Worm (Caenorhabditis elegans) whole organism, midembryonic: ENCODE results near the gene M110.9.

Experiments used
- T22C8.4 ChIP-seq: fragments of 200-800 bp; sonication (Bioruptor generic); IDR thresholded peaks from 2 replicates; pipeline ENCODE4 v1.3.6; 2022; ENCODE audit warnings: missing genetic modification characterization, missing compliant biosample characterization
- cog-1 ChIP-seq: sonication (generic microtip); optimal IDR thresholded peaks from 2 replicates; lab custom pipeline; 2016; ENCODE audit warnings: missing genetic modification characterization, missing compliant biosample characterization
- flt-1 ChIP-seq: fragments of 200-800 bp; sonication (Bioruptor generic); IDR thresholded peaks from 2 replicates; pipeline ENCODE4 v1.3.6; 2022; ENCODE audit warnings: missing genetic modification characterization, missing compliant biosample characterization
- klf-2 ChIP-seq: fragments of 200-800 bp; sonication (Bioruptor generic); conservative IDR thresholded peaks from 2 replicates; pipeline ENCODE4 v1.3.6; 2022; ENCODE audit warnings: missing genetic modification reagents, missing genetic modification characterization, missing compliant biosample characterization
- med-1 ChIP-seq: sonication (generic microtip); optimal IDR thresholded peaks from 2 replicates; lab custom pipeline; 2017; ENCODE audit warnings: missing genetic modification characterization, mild to moderate bottlenecking, missing compliant biosample characterization, antibody characterized with exemption, missing genetic modification reagents; ENCODE audit not compliant: insufficient read depth
- ref-1 ChIP-seq: fragments of 200-800 bp; sonication (Bioruptor generic); conservative IDR thresholded peaks from 2 replicates; pipeline ENCODE4 v1.3.6; 2022; ENCODE audit warnings: missing genetic modification reagents, missing genetic modification characterization, missing compliant biosample characterization
- tab-1 ChIP-seq: fragments of 200-800 bp; sonication (Bioruptor generic); IDR thresholded peaks from 2 replicates; pipeline ENCODE4 v1.3.6; 2022; ENCODE audit warnings: missing genetic modification characterization, missing compliant biosample characterization
- ztf-23 ChIP-seq: fragments of 200-800 bp; sonication (Bioruptor generic); IDR thresholded peaks from 2 replicates; pipeline ENCODE4 v1.3.6; 2022; ENCODE audit warnings: missing genetic modification reagents, missing genetic modification characterization, missing compliant biosample characterization
- ztf-29 ChIP-seq: fragments of 200-800 bp; sonication (Bioruptor generic); IDR thresholded peaks from 2 replicates; pipeline ENCODE4 v1.3.6; 2022; ENCODE audit warnings: missing genetic modification reagents, missing genetic modification characterization, missing compliant biosample characterization

Gene M110.9

DNA sequence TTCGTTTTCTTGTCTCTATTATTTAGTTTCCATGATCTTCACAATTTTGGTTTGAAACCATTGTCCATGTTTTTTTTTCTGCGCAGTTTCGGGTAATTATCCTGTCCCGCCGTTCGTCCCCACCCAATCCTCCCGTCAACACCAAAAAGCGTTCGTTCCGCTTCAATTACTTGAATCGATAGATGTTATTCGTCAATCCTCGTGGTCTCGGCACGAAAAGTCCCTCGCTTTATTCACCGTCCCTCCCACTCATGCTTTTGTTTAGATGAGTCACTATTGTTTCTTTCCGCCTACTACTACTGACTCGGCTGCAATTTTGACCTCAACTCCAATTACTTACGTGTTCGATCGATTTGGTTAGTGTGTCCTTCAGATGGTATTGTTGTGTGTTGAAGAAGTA, 7.7 kb upstream of the M110.9 start:
- TF ChIP-seq cog-1 (no peak), med-1 (no peak), ref-1 (GFP tag; lab: Robert Waterston, UW) (no peak), flt-1 (GFP tag; lab: Robert Waterston, UW) (no peak), klf-2 (no peak), ztf-23 (GFP tag; lab: Robert Waterston, UW) (no peak), T22C8.4 (GFP tag; lab: Robert Waterston, UW) (no peak), ztf-29 (no peak)

- no peak for TF ChIP-seq med-1
- TF ChIP-seq T22C8.4 (GFP tag; lab: Robert Waterston, UW), result no peak
- TF ChIP-seq ref-1 (GFP tag; lab: Robert Waterston, UW), result no peak
- TF ChIP-seq ztf-23 (GFP tag; lab: Robert Waterston, UW), result no peak
- no peak for TF ChIP-seq tab-1 (GFP tag; lab: Robert Waterston, UW)
- TF ChIP-seq ztf-29, result no peak
- TF ChIP-seq klf-2, result no peak
- TF ChIP-seq flt-1 (GFP tag; lab: Robert Waterston, UW), result no peak
- TF ChIP-seq cog-1, result no peak
Measured at ce11 chrII:8223945-8224344, 7.1 kb upstream of the M110.9 start.

- TF ChIP-seq tab-1 (GFP tag; lab: Robert Waterston, UW), result no peak
- no peak for TF ChIP-seq T22C8.4 (GFP tag; lab: Robert Waterston, UW)
Measured at ce11 chrII:8224623-8225022, 6.5 kb upstream of the M110.9 start.

- TF ChIP-seq ztf-29 (no peak), med-1 (no peak), tab-1 (GFP tag; lab: Robert Waterston, UW) (no peak), flt-1 (GFP tag; lab: Robert Waterston, UW) (no peak), ref-1 (GFP tag; lab: Robert Waterston, UW) (no peak), ztf-23 (GFP tag; lab: Robert Waterston, UW) (no peak), cog-1 (no peak), klf-2 (no peak), T22C8.4 (GFP tag; lab: Robert Waterston, UW) (no peak)
Measured at ce11 chrII:8225347-8225746, 5.7 kb upstream of the M110.9 start.

ce11 chrII:8225914-8226313, 5.2 kb upstream of the M110.9 start:
- TF ChIP-seq klf-2 (no peak), ref-1 (GFP tag; lab: Robert Waterston, UW) (no peak), tab-1 (GFP tag; lab: Robert Waterston, UW) (no peak)

ce11 chrII:8226475-8226874, 4.6 kb upstream of the M110.9 start:
- no peak for TF ChIP-seq cog-1
- no peak for TF ChIP-seq ref-1 (GFP tag; lab: Robert Waterston, UW)
- TF ChIP-seq tab-1 (GFP tag; lab: Robert Waterston, UW), result no peak

DNA sequence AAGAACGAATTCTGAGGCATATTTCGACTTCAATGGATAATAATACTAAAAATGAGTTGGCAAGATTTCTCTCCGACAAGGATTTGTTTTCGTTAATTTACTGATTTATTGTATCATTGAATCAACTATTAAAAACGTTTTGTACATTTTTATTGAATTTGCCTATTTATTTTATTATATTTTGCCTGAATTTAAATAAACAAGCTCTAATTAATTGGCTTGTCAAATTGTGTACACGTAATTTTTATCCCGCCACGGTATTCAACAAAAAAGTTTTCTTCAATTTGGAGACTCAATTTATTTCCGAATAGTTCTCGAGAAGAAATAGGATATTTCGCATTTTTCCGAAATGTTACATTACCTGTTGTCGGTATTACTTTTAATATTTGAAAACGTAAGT, 1.4 kb downstream of the M110.9 start, which contains the start of gene M110.7:
TSS of gene M110.7 (plus strand) at position 301 of the 400 bp plus-strand sequence.
- TF ChIP-seq ref-1 (GFP tag; lab: Robert Waterston, UW), result no peak
- TF ChIP-seq med-1, result no peak
- no peak for TF ChIP-seq klf-2
- TF ChIP-seq flt-1 (GFP tag; lab: Robert Waterston, UW), result no peak

DNA sequence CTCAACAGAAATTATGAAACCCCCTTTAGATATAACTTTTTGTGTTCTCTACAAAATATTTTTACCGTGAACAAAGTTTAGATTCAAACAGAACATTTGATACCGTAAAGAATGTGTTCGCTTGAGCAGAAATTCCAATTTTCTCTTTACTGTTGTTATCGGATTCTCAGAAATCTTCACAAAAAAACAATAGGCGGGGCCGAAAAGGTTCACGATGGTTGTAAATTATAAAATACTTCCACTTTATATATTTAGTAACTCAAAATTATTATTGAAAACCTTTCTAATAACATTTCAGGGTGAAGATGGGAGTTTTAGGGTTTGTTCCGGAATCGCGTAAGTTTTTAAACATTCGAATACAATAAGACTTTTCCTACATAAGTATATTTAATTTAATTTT, 7.1 kb downstream of the M110.9 start, which contains the start of gene nlp-5:
TSS of gene nlp-5 (plus strand) at position 301 of the 400 bp plus-strand sequence.
- TF ChIP-seq klf-2, result no peak
- no peak for TF ChIP-seq med-1
- no peak for TF ChIP-seq flt-1 (GFP tag; lab: Robert Waterston, UW)
- no peak for TF ChIP-seq T22C8.4 (GFP tag; lab: Robert Waterston, UW)
- no peak for TF ChIP-seq ztf-29
- no peak for TF ChIP-seq cog-1
- TF ChIP-seq tab-1 (GFP tag; lab: Robert Waterston, UW), result no peak
- TF ChIP-seq ref-1 (GFP tag; lab: Robert Waterston, UW), result no peak
- TF ChIP-seq ztf-23 (GFP tag; lab: Robert Waterston, UW), result no peak

DNA sequence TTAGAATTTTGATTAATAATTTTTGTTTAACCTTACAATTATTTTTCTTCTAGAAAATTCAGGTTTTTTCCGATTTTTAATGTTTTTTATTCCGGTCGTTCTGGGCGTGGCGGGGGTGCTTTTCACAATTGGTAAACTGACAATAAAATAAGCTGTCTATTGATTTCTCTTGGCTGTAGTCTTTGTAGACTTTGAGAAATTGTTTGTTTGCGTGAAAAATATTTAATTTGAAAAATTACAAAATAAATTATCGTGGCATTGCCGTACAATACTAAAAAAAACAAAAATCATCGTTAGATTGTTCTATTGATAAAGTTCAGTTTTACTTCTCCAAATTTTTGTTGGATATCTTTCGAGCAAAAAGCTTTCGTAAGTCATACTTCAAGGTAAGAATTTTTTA, 15.4 kb downstream of the M110.9 start, which contains the start of gene F35C11.3:
TSS of gene F35C11.3 (plus strand) at position 301 of the 400 bp plus-strand sequence.
- TF ChIP-seq cog-1, result no peak
- TF ChIP-seq ref-1 (GFP tag; lab: Robert Waterston, UW), result no peak

DNA sequence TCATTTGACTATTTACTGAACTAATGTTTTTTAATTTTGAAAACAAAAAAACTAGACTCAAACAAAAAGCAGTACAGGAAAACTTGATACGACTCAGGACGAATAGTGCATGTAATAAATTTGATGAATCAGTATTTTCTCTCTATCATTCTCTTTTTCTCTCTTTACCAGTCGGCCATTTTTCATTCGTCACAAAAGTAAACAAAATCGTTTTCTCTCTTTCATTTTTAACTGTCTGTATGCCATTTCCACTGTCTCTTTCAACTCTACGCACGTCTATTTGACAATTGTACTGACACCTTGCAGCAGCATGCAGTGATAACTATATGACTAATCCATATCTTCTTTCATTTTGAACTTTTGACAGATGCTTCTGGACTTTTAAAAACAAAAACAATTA, 17.7 kb downstream of the M110.9 start, which contains the start of the genes F35C11.2 and F35C11.4:
TSS of gene F35C11.2 (minus strand) at position 90 of the 400 bp plus-strand sequence.
TSS of gene F35C11.4 (plus strand) at position 260 of the 400 bp plus-strand sequence.
- TF ChIP-seq ref-1 (GFP tag; lab: Robert Waterston, UW), result no peak
- TF ChIP-seq T22C8.4 (GFP tag; lab: Robert Waterston, UW), result no peak
- no peak for TF ChIP-seq klf-2
- TF ChIP-seq flt-1 (GFP tag; lab: Robert Waterston, UW), result no peak
- no peak for TF ChIP-seq med-1
- TF ChIP-seq cog-1, result no peak
- TF ChIP-seq tab-1 (GFP tag; lab: Robert Waterston, UW), result no peak
- TF ChIP-seq ztf-23 (GFP tag; lab: Robert Waterston, UW), result no peak
- no peak for TF ChIP-seq ztf-29

DNA sequence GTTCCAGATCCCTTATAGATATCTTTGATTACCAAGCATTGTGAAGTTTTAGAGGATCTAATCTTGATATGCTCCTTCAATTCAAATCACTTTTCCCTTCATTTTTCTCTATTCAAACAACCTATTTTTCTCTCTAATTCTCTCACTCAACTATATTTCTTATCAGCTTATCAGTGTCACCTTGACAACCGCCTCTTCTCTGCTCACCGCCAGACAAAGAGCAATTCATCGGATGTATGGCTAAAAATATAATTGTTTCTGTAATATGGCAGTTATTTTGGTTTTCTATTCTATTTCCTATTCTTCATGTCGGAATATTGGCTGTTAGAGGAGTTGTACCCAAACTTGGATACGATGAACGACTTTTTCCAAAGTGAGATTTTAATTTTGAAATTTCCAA, 18.6 kb downstream of the M110.9 start:
- no peak for TF ChIP-seq cog-1
- TF ChIP-seq tab-1 (GFP tag; lab: Robert Waterston, UW), result no peak
- TF ChIP-seq ztf-23 (GFP tag; lab: Robert Waterston, UW), result no peak
- TF ChIP-seq flt-1 (GFP tag; lab: Robert Waterston, UW), result no peak
- no peak for TF ChIP-seq ztf-29
- TF ChIP-seq klf-2, result no peak
- no peak for TF ChIP-seq ref-1 (GFP tag; lab: Robert Waterston, UW)
- no peak for TF ChIP-seq med-1
- TF ChIP-seq T22C8.4 (GFP tag; lab: Robert Waterston, UW), result no peak
